Worm (Caenorhabditis elegans): ENCODE measurements around the gene msd-2.

msd-2 gene

DNA sequence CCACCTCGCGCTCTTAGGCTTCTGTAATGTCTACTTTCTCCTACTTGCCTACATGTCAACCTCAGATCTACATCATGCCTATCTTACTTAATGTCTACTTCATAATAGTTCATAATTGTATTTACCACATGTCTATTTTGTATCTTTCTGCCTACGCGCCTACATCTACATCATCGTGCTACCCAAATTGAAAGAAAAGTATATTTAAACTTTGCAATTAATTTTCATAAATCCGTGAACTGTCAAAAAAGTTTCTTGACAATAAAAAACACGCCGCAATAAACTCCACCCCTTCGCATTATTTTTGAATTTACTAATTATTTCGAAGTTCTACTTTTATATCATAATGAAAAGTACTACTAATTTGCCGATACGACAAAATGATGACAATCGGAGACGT, 5.9 kb upstream of the msd-2 start, which contains the start of gene F44D12.8:
F44D12.8 (plus strand) TSS at position 301 of the 400 bp plus-strand sequence.
- no peak for TF ChIP-seq unc-62 (GFP tag; optimal IDR thresholded peaks at IDR 0.05)

DNA sequence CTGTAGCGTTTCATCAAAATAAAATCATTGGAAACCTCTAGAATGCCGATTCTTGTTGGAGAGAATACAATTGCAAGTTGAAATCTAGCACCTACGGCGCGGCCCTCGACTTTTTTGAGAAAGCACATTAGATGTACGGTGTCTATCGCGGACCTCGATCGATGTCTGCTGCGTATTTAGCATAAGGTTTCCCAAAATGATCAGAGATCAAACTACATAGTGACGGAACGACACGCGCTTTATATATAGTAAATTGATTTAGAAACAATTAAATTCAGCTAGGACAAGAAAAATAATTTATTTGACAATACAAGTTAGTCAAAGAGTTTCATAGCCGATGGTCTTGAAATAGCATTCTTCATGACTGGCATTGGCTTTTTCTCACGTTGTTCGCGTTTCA, 2.8 kb upstream of the msd-2 start:
- TF ChIP-seq unc-62 (GFP tag; optimal IDR thresholded peaks at IDR 0.05), result no peak

DNA sequence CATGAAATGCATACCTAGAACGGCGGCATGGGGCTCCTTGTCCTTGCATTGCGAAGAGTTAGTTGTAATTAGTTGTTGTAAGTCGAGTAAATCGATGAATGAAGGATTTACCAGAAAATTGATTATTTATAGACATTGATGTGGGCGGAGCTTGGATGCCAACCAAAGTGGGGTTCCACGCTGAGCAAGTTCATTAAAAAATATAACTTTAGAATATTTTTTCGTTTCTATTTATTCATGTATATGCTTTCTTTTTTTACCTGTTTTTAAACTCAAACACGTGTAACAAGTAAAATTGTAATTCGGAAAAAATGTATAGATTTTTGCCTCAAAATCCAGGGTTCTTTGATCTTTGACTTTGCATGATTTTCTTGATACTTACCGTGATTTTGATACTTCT, 1.3 kb upstream of the msd-2 start, which contains the start of gene gipc-2:
gipc-2 (minus strand) TSS at position 101 of the 400 bp plus-strand sequence.
- no peak for TF ChIP-seq unc-62 (GFP tag; optimal IDR thresholded peaks at IDR 0.05)

DNA sequence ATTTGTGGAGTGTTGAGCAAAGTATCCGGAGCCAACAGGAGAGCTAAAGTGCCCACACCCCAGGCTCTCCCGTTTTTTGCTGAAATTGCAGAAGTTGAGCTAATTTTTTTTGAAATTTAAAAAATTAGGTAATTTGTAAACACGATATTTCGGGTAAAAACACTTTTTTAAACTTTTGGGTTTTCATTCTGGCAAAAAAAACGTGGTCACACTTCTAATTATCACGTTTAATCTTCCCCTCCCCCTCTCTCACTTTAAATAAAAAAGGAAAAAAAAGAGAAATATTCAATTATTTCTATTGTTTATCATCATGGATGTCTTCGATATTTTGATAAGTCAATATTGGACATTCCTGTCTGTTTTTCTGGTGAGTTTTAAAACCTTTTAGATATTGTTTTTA, 4.2 kb downstream of the msd-2 start, which contains the start of gene F44D12.6:
F44D12.6 (plus strand) TSS at position 301 of the 400 bp plus-strand sequence.
- no peak for TF ChIP-seq unc-62 (GFP tag; optimal IDR thresholded peaks at IDR 0.05)

DNA sequence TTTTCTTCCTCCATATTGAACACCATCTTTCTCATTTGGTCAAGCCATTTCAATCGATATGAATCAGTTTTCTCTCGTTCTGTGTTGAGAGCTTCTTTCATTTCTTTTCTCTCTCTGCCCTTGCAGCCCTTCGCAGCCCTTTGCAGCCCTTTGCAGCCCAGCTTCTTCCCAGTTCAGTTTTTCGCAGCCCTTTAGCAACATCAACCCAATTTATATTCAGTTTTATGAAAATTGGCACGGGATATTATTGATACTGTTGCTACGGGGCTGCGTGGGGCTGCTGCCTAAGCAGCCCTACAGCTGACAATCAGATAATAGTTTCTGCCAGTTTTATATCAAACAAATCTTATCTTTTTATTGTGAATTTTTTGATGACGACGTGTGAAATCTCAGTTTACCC, 8.1 kb downstream of the msd-2 start, which contains the start of gene F44D12.10:
F44D12.10 (minus strand) TSS at position 101 of the 400 bp plus-strand sequence.
- no peak for TF ChIP-seq unc-62 (GFP tag; optimal IDR thresholded peaks at IDR 0.05)

DNA sequence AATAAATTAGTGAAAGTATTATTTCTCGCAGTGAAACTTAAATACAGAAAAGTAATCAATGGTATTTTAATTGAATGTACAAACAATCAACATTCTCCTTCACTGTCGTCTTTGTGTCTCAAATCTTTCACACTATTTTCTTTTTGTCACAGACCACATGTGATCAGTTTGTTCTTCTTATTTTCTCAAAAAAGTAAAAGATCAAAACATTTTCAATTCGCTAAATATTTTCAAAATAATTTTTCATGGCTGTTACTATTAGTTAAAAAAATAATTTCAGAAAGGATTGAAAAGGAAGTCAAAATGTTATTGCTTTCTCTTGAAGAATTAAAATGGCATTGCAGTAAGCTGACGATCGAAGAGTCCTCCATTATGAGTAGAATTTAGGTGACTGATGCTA, 11.9 kb downstream of the msd-2 start, which contains the start of gene dhs-31:
dhs-31 (minus strand) TSS at position 101 of the 400 bp plus-strand sequence.
- no peak for TF ChIP-seq unc-62 (GFP tag; optimal IDR thresholded peaks at IDR 0.05)

DNA sequence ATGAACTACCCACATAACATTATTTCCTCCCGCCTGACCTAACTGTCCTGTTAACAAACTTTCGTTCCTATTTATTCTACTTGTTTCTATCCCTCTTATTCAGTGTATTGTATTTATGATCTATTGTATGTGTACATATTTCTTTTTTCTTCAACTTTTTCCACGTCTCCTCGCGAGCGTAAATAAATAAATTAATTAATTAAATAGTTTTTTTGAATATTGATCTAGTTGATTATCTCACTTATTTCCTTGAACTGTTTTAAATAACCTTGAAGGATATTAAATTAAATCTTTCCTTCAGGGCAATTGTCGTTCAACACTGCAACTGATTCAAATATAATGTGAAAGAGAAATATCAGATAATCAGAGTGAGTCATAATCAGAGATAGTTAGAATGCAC, 14.0 kb downstream of the msd-2 start, which contains the start of gene frk-1:
frk-1 (plus strand) TSS at position 301 of the 400 bp plus-strand sequence.
- TF ChIP-seq unc-62 (GFP tag; optimal IDR thresholded peaks at IDR 0.05), result no peak

DNA sequence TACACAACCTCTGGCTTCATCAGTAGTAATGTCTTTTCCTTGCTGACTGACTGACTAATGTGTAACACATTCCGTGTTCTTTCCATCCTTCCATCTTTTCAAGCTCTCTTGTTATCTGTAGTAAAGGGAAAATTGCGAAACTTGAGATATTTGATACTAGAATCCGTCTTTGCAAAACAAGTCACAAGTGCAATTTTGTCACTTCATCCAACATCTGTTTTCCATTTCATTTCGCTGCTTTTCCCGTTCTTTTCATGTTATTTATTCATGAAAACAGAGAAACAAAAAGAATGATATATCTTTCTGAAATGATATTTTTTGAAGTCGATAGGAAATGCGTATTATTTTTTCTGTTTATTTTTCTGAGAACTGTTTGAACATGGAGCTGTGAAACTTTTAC, 17.1 kb downstream of the msd-2 start:
- no peak for TF ChIP-seq unc-62 (GFP tag; optimal IDR thresholded peaks at IDR 0.05)

DNA sequence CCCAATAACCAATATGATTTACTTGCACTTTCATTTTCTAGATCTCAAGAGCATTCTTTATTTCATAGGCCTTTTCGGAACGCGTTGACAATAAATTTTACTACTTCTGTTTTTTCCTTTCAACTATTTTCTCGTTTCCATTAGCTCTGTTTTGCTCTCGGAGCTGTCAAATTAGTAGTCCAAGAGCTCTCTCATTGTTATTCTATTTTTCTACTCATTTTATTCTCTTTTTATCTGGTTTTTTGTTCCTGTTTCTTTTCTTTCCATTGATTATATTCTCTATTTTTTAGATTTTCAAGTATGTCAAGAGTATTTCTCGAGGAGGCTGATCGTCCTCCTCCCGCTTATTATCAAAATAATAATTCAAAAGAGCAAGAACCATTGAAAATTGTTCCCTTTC, 18.2 kb downstream of the msd-2 start, which contains the start of gene T04B2.3:
T04B2.3 (plus strand) TSS at position 301 of the 400 bp plus-strand sequence.
- no peak for TF ChIP-seq unc-62 (GFP tag; optimal IDR thresholded peaks at IDR 0.05)

DNA sequence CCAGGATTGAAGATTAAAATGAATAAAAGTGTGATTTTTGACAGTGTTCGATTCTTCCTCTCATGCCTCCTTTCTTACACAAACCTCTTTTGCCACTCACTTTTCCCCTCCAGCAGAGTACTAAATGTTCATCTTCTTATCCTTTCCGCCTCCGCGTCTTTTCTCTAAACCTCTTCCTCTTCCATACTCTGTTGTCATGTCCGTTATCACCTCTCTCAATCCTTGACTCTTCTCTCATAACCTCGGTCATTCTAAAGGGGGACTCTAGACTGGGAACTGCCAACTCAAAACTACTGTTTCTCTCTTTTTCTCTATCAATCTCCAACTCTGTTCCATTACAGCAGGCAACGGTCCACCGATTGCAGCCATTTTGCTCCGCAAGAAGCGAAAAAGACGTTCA, 19.4 kb downstream of the msd-2 start:
- no peak for TF ChIP-seq unc-62 (GFP tag; optimal IDR thresholded peaks at IDR 0.05)

DNA sequence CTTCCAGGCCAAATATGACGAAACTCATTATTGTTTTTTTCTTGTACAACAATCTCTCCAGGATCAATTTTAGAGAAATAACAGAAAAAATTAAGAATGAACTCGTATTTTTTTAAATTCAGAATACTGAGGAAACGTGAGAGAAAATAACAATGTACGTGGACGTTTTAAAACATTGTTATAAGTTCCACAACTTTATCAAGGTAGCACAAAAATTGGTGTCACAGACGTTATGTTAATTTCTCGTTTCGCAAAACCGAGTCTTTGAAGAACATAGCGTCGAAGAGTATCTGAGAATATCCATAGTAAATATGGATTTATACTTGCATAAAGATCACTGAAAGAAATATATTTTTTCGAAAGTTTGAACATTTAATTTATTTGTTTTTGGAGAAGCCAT, 22.2 kb downstream of the msd-2 start, which contains the start of gene T04B2.8:
T04B2.8 (minus strand) TSS at position 101 of the 400 bp plus-strand sequence.
- TF ChIP-seq unc-62 (GFP tag; optimal IDR thresholded peaks at IDR 0.05), result no peak

DNA sequence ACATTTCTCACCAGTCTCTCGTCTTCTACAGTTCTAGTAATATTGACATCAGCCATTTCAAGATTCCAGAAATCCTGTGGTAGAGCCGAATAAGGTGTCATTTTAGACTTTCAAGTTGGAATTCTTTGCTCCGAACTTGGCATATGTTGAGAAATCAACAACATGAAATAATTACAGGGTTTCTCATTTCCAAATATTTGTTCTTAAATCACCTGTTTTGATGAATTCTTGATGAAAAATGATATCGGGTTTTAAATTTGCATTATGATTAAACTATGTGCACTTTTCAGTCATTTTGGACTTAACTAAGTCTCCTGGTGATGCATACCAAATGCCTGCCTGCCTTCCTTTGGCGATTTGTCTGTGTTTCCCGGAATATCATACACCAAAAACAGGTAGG, 24.7 kb downstream of the msd-2 start, which contains the start of gene srv-12:
srv-12 (minus strand) TSS at position 101 of the 400 bp plus-strand sequence.
- TF ChIP-seq unc-62 (GFP tag; optimal IDR thresholded peaks at IDR 0.05), result no peak

DNA sequence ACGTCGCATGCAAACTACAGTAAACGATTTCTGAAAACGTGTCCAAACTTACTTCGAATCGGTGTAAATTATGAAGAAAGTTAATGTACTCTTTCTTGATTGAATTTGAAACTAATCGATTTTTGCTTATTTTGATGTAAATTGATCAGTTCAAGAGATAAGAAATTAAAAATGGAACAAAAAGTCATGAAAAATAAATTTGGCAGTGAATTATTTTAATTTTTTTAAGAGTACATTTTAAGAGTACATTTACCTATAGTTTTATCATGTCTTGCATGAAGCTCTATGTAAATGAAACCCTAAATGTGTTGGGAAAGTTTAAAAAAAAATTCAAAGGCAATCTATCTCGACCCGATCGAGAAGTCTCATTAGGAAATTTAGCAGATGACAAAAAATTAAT, 27.3 kb downstream of the msd-2 start, which contains the start of gene T04B2.7:
T04B2.7 (minus strand) TSS at position 101 of the 400 bp plus-strand sequence.
- no peak for TF ChIP-seq unc-62 (GFP tag; optimal IDR thresholded peaks at IDR 0.05)

DNA sequence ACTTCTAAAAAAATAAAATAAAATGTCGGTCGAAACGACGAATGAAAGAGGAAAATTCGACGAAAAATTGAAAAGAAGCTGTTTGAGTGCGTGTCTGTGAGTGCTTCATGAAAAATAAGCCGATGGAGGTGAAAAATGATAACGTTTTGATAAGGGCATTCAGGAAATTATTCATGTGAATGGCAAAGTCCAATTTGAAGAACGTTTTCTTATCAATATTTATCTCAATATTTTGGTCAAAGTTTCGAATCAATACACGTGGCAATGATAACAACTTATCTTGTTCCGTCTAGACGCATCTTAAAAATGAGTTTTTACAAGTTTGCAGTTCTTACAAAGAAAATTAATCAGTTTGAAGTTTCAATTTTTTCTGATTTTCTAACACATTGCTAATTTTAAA, 30.3 kb downstream of the msd-2 start:
- TF ChIP-seq unc-62 (GFP tag; optimal IDR thresholded peaks at IDR 0.05), result no peak

DNA sequence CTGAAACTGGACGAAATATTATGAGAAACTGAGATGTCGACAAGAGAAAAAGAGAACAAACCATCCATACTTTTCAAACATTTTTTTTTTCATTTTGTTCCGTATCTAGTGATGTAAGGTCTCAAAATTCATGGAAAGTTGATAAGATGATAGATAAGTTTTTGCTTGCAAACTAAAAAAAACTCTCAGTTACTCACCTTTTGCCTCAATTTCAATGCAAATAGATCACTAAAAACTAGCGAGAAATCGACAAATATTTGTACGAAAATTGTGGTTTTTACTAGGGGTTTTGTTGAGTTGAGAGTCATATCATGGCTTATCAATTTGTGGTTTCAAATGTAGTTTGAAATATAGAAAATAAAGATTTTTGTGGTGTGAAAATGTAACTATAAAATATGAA, 31.9 kb downstream of the msd-2 start:
- TF ChIP-seq unc-62 (GFP tag; optimal IDR thresholded peaks at IDR 0.05), result no peak

DNA sequence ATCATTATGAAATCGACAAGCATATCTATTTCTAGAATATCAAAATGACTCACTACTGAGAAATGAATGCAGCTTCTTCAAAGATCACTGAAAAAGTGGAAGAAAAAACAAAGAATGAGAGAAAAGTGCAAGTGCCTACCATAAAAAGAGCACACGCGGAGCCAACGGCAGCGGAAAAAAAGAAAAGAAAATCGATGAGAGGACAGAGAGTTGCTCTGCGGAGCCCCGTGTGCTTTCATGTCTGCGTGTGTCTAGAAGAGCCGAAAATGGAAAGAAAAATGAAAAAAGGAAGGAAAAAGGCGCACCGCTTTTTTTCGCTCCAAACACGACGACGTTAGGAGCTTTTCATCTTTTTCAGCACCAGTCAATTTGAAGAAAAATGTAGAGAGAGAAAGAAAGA, 33.8 kb downstream of the msd-2 start, which contains the start of gene ipla-7:
ipla-7 (minus strand) TSS at position 122 of the 400 bp plus-strand sequence.
- TF ChIP-seq unc-62 (GFP tag; optimal IDR thresholded peaks at IDR 0.05), result no peak

DNA sequence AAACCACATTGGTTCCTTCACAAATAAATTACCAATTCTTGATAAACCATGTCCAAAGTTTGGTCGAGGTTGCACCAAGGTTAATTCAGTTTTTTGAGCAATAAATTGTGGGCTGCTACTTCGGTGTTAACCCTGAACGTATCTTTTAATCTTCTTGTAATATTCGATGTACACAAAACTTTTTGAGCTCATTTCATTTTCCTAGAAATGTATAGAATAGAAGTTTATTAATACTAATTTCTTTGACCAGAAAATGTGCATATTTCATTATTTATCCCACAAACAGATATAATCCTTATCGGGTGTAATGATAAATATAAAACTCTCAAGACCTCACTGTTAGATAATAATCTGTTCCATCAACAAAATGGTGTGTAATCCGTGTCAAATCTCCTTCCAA, 35.1 kb downstream of the msd-2 start:
- TF ChIP-seq unc-62 (GFP tag; optimal IDR thresholded peaks at IDR 0.05), result no peak

Data from whole organism, dauer.